Worm (Caenorhabditis elegans) whole organism, young adult: ENCODE results near the gene pod-1.

Experiments used
- F39B2.1 ChIP-seq: fragments of 200-800 bp; sonication (Bioruptor generic); IDR thresholded peaks from 2 replicates; pipeline ENCODE4 v1.3.6; 2022; ENCODE audit warnings: missing genetic modification reagents, missing genetic modification characterization, missing compliant biosample characterization
- aptf-3 ChIP-seq: fragments of 200-800 bp; sonication (Bioruptor generic); IDR thresholded peaks from 2 replicates; pipeline ENCODE4 v1.3.6; 2022; ENCODE audit warnings: missing genetic modification characterization, missing compliant biosample characterization
- ceh-100 ChIP-seq: fragments of 200-800 bp; sonication (Bioruptor generic); IDR thresholded peaks from 2 replicates; pipeline ENCODE4 v1.3.6; 2022; ENCODE audit warnings: missing genetic modification reagents, missing genetic modification characterization, missing compliant biosample characterization
- chd-7 ChIP-seq: sonication (generic microtip); optimal IDR thresholded peaks from 2 replicates; lab custom pipeline; 2016; ENCODE audit warnings: mild to moderate bottlenecking, missing genetic modification characterization, moderate library complexity, missing compliant biosample characterization
- gei-17 ChIP-seq: fragments of 200-800 bp; sonication (Bioruptor generic); optimal IDR thresholded peaks from 2 replicates; lab custom pipeline; 2018; ENCODE audit warnings: mild to moderate bottlenecking, missing genetic modification characterization, missing compliant biosample characterization
- him-1 ChIP-seq: sonication (generic microtip); optimal IDR thresholded peaks from 2 replicates; lab custom pipeline; 2016; ENCODE audit warnings: missing genotype, missing genetic modification reagents, missing genetic modification characterization, missing compliant biosample characterization
- madf-3 ChIP-seq: fragments of 200-800 bp; sonication (Bioruptor generic); IDR thresholded peaks from 2 replicates; pipeline ENCODE4 v1.3.6; 2022; ENCODE audit warnings: missing genetic modification reagents, missing genetic modification characterization, missing compliant biosample characterization
- mel-28 ChIP-seq: sonication (generic microtip); optimal IDR thresholded peaks from 2 replicates; lab custom pipeline; 2016; ENCODE audit warnings: borderline replicate concordance, mild to moderate bottlenecking, missing genetic modification characterization, missing compliant biosample characterization
- snpc-4 ChIP-seq, 5 experiments: fragments of 150-350 bp in 1 of 5; sonication (generic microtip) in 4 of 5; optimal IDR thresholded peaks; 2 replicates each; lab custom pipeline; 2014 to 2018; ENCODE audit warnings: missing genetic modification characterization in 5 of 5, missing biosample characterization in 3 of 5, antibody characterized with exemption in 2 of 5, mild to moderate bottlenecking in 2 of 5, missing compliant biosample characterization in 2 of 5, missing genotype in 2 of 5, moderate library complexity in 2 of 5, missing genetic modification reagents in 1 of 5
- unc-62 ChIP-seq: fragments of 150-350 bp; optimal IDR thresholded peaks from 2 replicates; lab custom pipeline; 2014; ENCODE audit warnings: missing biosample characterization, missing genetic modification reagents, missing genetic modification characterization

ce11 chrIII:13544593-13544992 lies 20.7 kb upstream of the pod-1 start:
- TF ChIP-seq chd-7 (tag; lab: Kevin White, UChicago) = peak; percentile 20
- no peak for TF ChIP-seq unc-62 (GFP tag; lab: Kevin White, UChicago)
- TF ChIP-seq him-1 (tag; lab: Kevin White, UChicago) = no peak
- TF ChIP-seq ceh-100 (GFP tag; lab: Robert Waterston, UW) = no peak
- no peak for TF ChIP-seq aptf-3
- TF ChIP-seq F39B2.1 (GFP tag; lab: Robert Waterston, UW) = no peak
- no peak for TF ChIP-seq snpc-4 (GFP tag; optimal IDR thresholded peaks at IDR 0.05; lab: Kevin White, UChicago)
- no peak for TF ChIP-seq snpc-4 (tag; optimal IDR thresholded peaks at IDR 0.05; lab: Kevin White, UChicago)
- no peak for TF ChIP-seq mel-28 (tag; lab: Kevin White, UChicago)
- TF ChIP-seq gei-17 (GFP tag; lab: Kevin White, UChicago) = no peak
- TF ChIP-seq madf-3 (GFP tag; lab: Robert Waterston, UW) = no peak
